Fruit fly (Drosophila melanogaster) whole organism, wandering third instar larva: ENCODE measurements around the gene CG9624.

Source experiments
- Abd-B ChIP-seq: fragments of >200 bp; optimal IDR thresholded peaks from 2 replicates; lab custom pipeline; 2017; ENCODE audit warnings: missing biosample characterization, missing genetic modification characterization
- CG32264 ChIP-seq: fragments of 200-800 bp; sonication (Bioruptor generic); optimal IDR thresholded peaks from 2 replicates; lab custom pipeline; 2016; ENCODE audit warnings: missing biosample characterization, missing genetic modification characterization
- CG9705 ChIP-seq: fragments of 200-800 bp; sonication (Bioruptor generic); optimal IDR thresholded peaks from 2 replicates; lab custom pipeline; 2018; ENCODE audit warnings: missing biosample characterization, mild to moderate bottlenecking, missing genetic modification characterization
- CrebA ChIP-seq: fragments of 200-800 bp; sonication (Bioruptor generic); optimal IDR thresholded peaks from 2 replicates; lab custom pipeline; 2016; ENCODE audit warnings: missing biosample characterization, mild to moderate bottlenecking, missing genetic modification characterization, borderline replicate concordance
- Dfd ChIP-seq: fragments of >200 bp; optimal IDR thresholded peaks from 2 replicates; lab custom pipeline; 2017; ENCODE audit warnings: missing biosample characterization, missing genetic modification characterization
- Dif ChIP-seq: fragments of 200-275, 200-300 bp; sonication (Bioruptor generic); optimal IDR thresholded peaks from 2 replicates; lab custom pipeline; 2018; ENCODE audit warnings: missing biosample characterization, missing genetic modification characterization; ENCODE audit not compliant: partially characterized antibody
- GATAd ChIP-seq: sonication (Bioruptor generic); optimal IDR thresholded peaks from 2 replicates; lab custom pipeline; 2016; ENCODE audit warnings: missing biosample characterization, missing genetic modification characterization
- HLH106 ChIP-seq: fragments of 200-800 bp; optimal IDR thresholded peaks from 3 replicates; lab custom pipeline; 2019; ENCODE audit warnings: missing biosample characterization, mild to moderate bottlenecking, missing genetic modification characterization, moderate library complexity
- Hnf4 ChIP-seq: fragments of 200-800 bp; sonication (Bioruptor generic); optimal IDR thresholded peaks from 2 replicates; lab custom pipeline; 2016; ENCODE audit warnings: missing biosample characterization, mild to moderate bottlenecking, missing genetic modification characterization
- Hr78 ChIP-seq: fragments of >200 bp; optimal IDR thresholded peaks from 2 replicates; lab custom pipeline; 2017; ENCODE audit warnings: missing biosample characterization, missing genetic modification characterization
- Hr83 ChIP-seq: fragments of 200-300 bp; sonication (Bioruptor generic); optimal IDR thresholded peaks from 2 replicates; lab custom pipeline; 2016; ENCODE audit warnings: missing biosample characterization, mild to moderate bottlenecking, missing genetic modification characterization, moderate library complexity; ENCODE audit not compliant: poor library complexity, severe bottlenecking
- Jra ChIP-seq: sonication (Bioruptor generic); optimal IDR thresholded peaks from 2 replicates; lab custom pipeline; 2016; ENCODE audit warnings: missing biosample characterization, missing genetic modification characterization
- Mio ChIP-seq: sonication (Bioruptor generic); optimal IDR thresholded peaks from 2 replicates; lab custom pipeline; 2016; ENCODE audit warnings: missing biosample characterization, missing genetic modification characterization
- Myc ChIP-seq: fragments of >200 bp; optimal IDR thresholded peaks from 2 replicates; lab custom pipeline; 2017
- N ChIP-seq: fragments of >200 bp; optimal IDR thresholded peaks from 2 replicates; lab custom pipeline; 2018; ENCODE audit warnings: missing biosample characterization, missing external identifiers, missing genetic modification characterization
- OdsH ChIP-seq: fragments of 200-800 bp; sonication (Bioruptor generic); optimal IDR thresholded peaks from 2 replicates; lab custom pipeline; 2016; ENCODE audit warnings: missing biosample characterization, mild to moderate bottlenecking, missing genetic modification characterization
- Rel ChIP-seq, 2 experiments: fragments of 200-800 bp; sonication (Bioruptor generic) in 1 of 2; optimal IDR thresholded peaks; 2 replicates in 1 of 2; 3 replicates in 1 of 2; lab custom pipeline; 2016 to 2019; ENCODE audit warnings: mild to moderate bottlenecking in 2 of 2, missing biosample characterization in 2 of 2, missing genetic modification characterization in 2 of 2, moderate library complexity in 1 of 2
- Sp1 ChIP-seq: fragments of 200-800 bp; sonication (Bioruptor generic); optimal IDR thresholded peaks from 3 replicates; lab custom pipeline; 2019; ENCODE audit warnings: missing biosample characterization, mild to moderate bottlenecking, missing genetic modification characterization, moderate library complexity
- Vsx2 ChIP-seq: fragments of 200-300, 225-300 bp; sonication (Bioruptor generic); optimal IDR thresholded peaks from 2 replicates; lab custom pipeline; 2018; ENCODE audit warnings: missing biosample characterization, missing genetic modification characterization; ENCODE audit not compliant: partially characterized antibody
- br ChIP-seq: fragments of 200-800 bp; sonication (Bioruptor generic); optimal IDR thresholded peaks from 2 replicates; lab custom pipeline; 2016; ENCODE audit warnings: missing biosample characterization, missing genetic modification characterization
- brk ChIP-seq: fragments of 200-800 bp; sonication (Bioruptor generic); optimal IDR thresholded peaks from 2 replicates; lab custom pipeline; 2016; ENCODE audit warnings: missing biosample characterization, mild to moderate bottlenecking, missing genetic modification characterization
- dl ChIP-seq, 2 experiments: fragments of 175-275, 200-275 bp in 1 of 2; fragments of 200-275 bp in 1 of 2; sonication (Bioruptor generic); optimal IDR thresholded peaks; lab custom pipeline; 2018; ENCODE audit warnings: mild to moderate bottlenecking in 2 of 2, missing biosample characterization in 2 of 2, missing genetic modification characterization in 2 of 2, moderate library complexity in 2 of 2; ENCODE audit not compliant: partially characterized antibody in 2 of 2, insufficient read depth in 1 of 2
- dmrt93B ChIP-seq: fragments of 200-800 bp; sonication (Bioruptor generic); optimal IDR thresholded peaks from 2 replicates; lab custom pipeline; 2018; ENCODE audit warnings: missing biosample characterization, mild to moderate bottlenecking, missing genetic modification characterization
- dsf ChIP-seq: sonication (Bioruptor generic); optimal IDR thresholded peaks from 2 replicates; lab custom pipeline; 2016; ENCODE audit warnings: missing biosample characterization, missing genetic modification characterization, borderline replicate concordance
- ey ChIP-seq: fragments of 200-800 bp; sonication (Bioruptor generic); optimal IDR thresholded peaks from 2 replicates; lab custom pipeline; 2016; ENCODE audit warnings: missing biosample characterization, missing genetic modification characterization
- foxo ChIP-seq, 2 experiments: fragments of 200-800 bp; sonication (Bioruptor generic); optimal IDR thresholded peaks; 2 replicates in 1 of 2; 3 replicates in 1 of 2; lab custom pipeline; 2016 to 2017; ENCODE audit warnings: missing biosample characterization in 2 of 2, missing genetic modification characterization in 2 of 2
- fru ChIP-seq: fragments of 200-800 bp; sonication (Bioruptor generic); optimal IDR thresholded peaks from 3 replicates; lab custom pipeline; 2016; ENCODE audit warnings: missing biosample characterization, mild to moderate bottlenecking, missing genetic modification characterization
- h ChIP-seq: fragments of 200-800 bp; sonication (Bioruptor generic); optimal IDR thresholded peaks from 3 replicates; lab custom pipeline; 2016; ENCODE audit warnings: missing biosample characterization, mild to moderate bottlenecking, missing genetic modification characterization
- jim ChIP-seq: fragments of 175-275, 200-325 bp; sonication (Bioruptor generic); optimal IDR thresholded peaks from 2 replicates; lab custom pipeline; 2016; ENCODE audit warnings: missing biosample characterization, mild to moderate bottlenecking, missing genetic modification characterization
- lola ChIP-seq: fragments of >200 bp; optimal IDR thresholded peaks from 2 replicates; lab custom pipeline; 2017; ENCODE audit warnings: missing biosample characterization, missing genetic modification characterization
- pan ChIP-seq: fragments of >200 bp; optimal IDR thresholded peaks from 2 replicates; lab custom pipeline; 2017
- psq ChIP-seq: fragments of 200-800 bp; sonication (Bioruptor generic); optimal IDR thresholded peaks from 3 replicates; lab custom pipeline; 2017; ENCODE audit warnings: missing biosample characterization, mild to moderate bottlenecking, missing genetic modification characterization, moderate library complexity
- rgr ChIP-seq: fragments of 200-800 bp; sonication (Bioruptor generic); optimal IDR thresholded peaks from 3 replicates; lab custom pipeline; 2016; ENCODE audit warnings: missing biosample characterization, mild to moderate bottlenecking, missing genetic modification characterization
- sage ChIP-seq: fragments of 200-800 bp; sonication (Bioruptor generic); optimal IDR thresholded peaks from 2 replicates; lab custom pipeline; 2016; ENCODE audit warnings: missing biosample characterization, mild to moderate bottlenecking, missing genetic modification characterization
- sv ChIP-seq: fragments of 200-800 bp; sonication (Bioruptor generic); optimal IDR thresholded peaks from 3 replicates; lab custom pipeline; 2016; ENCODE audit warnings: missing biosample characterization, missing genetic modification characterization
- tai ChIP-seq: sonication (Bioruptor generic); optimal IDR thresholded peaks from 2 replicates; lab custom pipeline; 2016; ENCODE audit warnings: missing biosample characterization, missing genetic modification characterization
- usp ChIP-seq: fragments of >200 bp; optimal IDR thresholded peaks from 2 replicates; lab custom pipeline; 2017; ENCODE audit warnings: missing biosample characterization, missing genetic modification characterization
- woc ChIP-seq: sonication (Bioruptor generic); optimal IDR thresholded peaks from 2 replicates; lab custom pipeline; 2016; ENCODE audit warnings: missing biosample characterization, mild to moderate bottlenecking, missing genetic modification characterization

CG9624 gene

dm6 chr3R:14229045-14229444 is at the start of gene CG9624:
TSS of gene CG9624 (minus strand) at chr3R:14229145.
- TF ChIP-seq rgr (GFP tag; lab: Kevin White, UChicago) = no peak
- TF ChIP-seq Mio (GFP tag; lab: Kevin White, UChicago) = no peak
- TF ChIP-seq Sp1 (GFP tag; lab: Kevin White, UChicago) = no peak
- TF ChIP-seq Abd-B (GFP tag; lab: Kevin White, UChicago) = no peak
- TF ChIP-seq Hr83 (GFP tag; lab: Kevin White, UChicago) = no peak
- TF ChIP-seq h (GFP tag; lab: Kevin White, UChicago) = no peak
- no peak for TF ChIP-seq tai
- TF ChIP-seq GATAd (GFP tag; lab: Kevin White, UChicago) = no peak
- no peak for TF ChIP-seq pan
- no peak for TF ChIP-seq ey
- TF ChIP-seq br (GFP tag; lab: Kevin White, UChicago) = no peak
- no peak for TF ChIP-seq Vsx2 (GFP tag; lab: Kevin White, UChicago)
- no peak for TF ChIP-seq Dfd
- TF ChIP-seq dsf (GFP tag; lab: Kevin White, UChicago) = no peak

- TF ChIP-seq foxo (GFP tag; optimal IDR thresholded peaks at IDR 0.05; lab: Kevin White, UChicago) (peak; percentile 58 to 96), psq (peak; percentile 93), OdsH (GFP tag; lab: Kevin White, UChicago) (peak; percentile 95), ey (peak; percentile 85), Hr83 (GFP tag; lab: Kevin White, UChicago) (no peak), dmrt93B (peak; percentile 82), rgr (GFP tag; lab: Kevin White, UChicago) (peak; percentile 95), h (GFP tag; lab: Kevin White, UChicago) (peak; percentile 96), Vsx2 (GFP tag; lab: Kevin White, UChicago) (no peak), dl (GFP tag; optimal IDR thresholded peaks at IDR 0.05; lab: Kevin White, UChicago; ENCODE audit: insufficient read depth in 1 of 2, partially characterized antibody in 2 of 2) (peak in 1 of 2 experiments; percentile 20), Jra (peak; percentile 82), N (GFP tag; lab: Kevin White, UChicago) (no peak), brk (peak; percentile 96), Abd-B (GFP tag; lab: Kevin White, UChicago) (no peak), usp (no peak), Hr78 (GFP tag; lab: Kevin White, UChicago) (no peak), Sp1 (GFP tag; lab: Kevin White, UChicago) (peak; percentile 98), Dif (GFP tag; lab: Kevin White, UChicago) (no peak), CG32264 (GFP tag; lab: Kevin White, UChicago) (peak; percentile 65), Hnf4 (GFP tag; lab: Kevin White, UChicago) (peak; percentile 92), lola (GFP tag; lab: Kevin White, UChicago) (no peak), Rel (GFP tag; optimal IDR thresholded peaks at IDR 0.05; lab: Kevin White, UChicago) (peak; percentile 94), Rel (tag; optimal IDR thresholded peaks at IDR 0.05; lab: Kevin White, UChicago) (peak; percentile 87), tai (no peak), br (GFP tag; lab: Kevin White, UChicago) (peak; percentile 90), sage (GFP tag; lab: Kevin White, UChicago) (peak; percentile 93), woc (GFP tag; lab: Kevin White, UChicago) (peak; percentile 86), fru (peak; percentile 91), jim (GFP tag; lab: Kevin White, UChicago) (no peak), Myc (lab: Kevin White, UChicago) (no peak), CrebA (GFP tag; lab: Kevin White, UChicago) (peak; percentile 92), HLH106 (tag; lab: Kevin White, UChicago) (peak; percentile 97), dsf (GFP tag; lab: Kevin White, UChicago) (peak; percentile 74), sv (GFP tag; lab: Kevin White, UChicago) (peak; percentile 62), pan (no peak), GATAd (GFP tag; lab: Kevin White, UChicago) (peak; percentile 59), Dfd (no peak), Mio (GFP tag; lab: Kevin White, UChicago) (no peak), CG9705 (GFP tag; lab: Kevin White, UChicago) (peak; percentile 94)
Measured at dm6 chr3R:14277894-14278522, 49.1 kb upstream of the CG9624 start.
